Fruit fly (Drosophila melanogaster): Measurements from ENCODE around the gene Noc1.
A peak's percentile ranks its signal among the peaks of the same experiment; 100 is the strongest.

Noc1 gene

dm6 chr3L:11120419-11120958 lies 45.9 kb downstream of the Noc1 start, which contains the start of the genes FoxK and mRpL2 (continued):
- TF ChIP-seq Sry-δ (GFP tag; optimal IDR thresholded peaks at IDR 0.05) (peak; percentile 53), lilli (GFP tag; optimal IDR thresholded peaks at IDR 0.05) (no peak), Ada2b (GFP tag; IDR thresholded peaks at IDR 0.05) (no peak), vnd (GFP tag; IDR thresholded peaks at IDR 0.05; ENCODE audit: partially characterized antibody) (no peak), esg (GFP tag; conservative IDR thresholded peaks at IDR 0.05) (no peak), insv (GFP tag; optimal IDR thresholded peaks at IDR 0.05) (peak in 1 of 2 experiments; percentile 38), CG5953 (GFP tag; IDR thresholded peaks at IDR 0.05) (no peak), Sox102F (GFP tag; optimal IDR thresholded peaks at IDR 0.05) (no peak), CG12236 (GFP tag; optimal IDR thresholded peaks at IDR 0.05) (no peak), Myb (GFP tag; optimal IDR thresholded peaks at IDR 0.05) (peak; percentile 78), CG17361 (GFP tag; IDR thresholded peaks at IDR 0.05) (no peak), CG43689 (GFP tag; IDR thresholded peaks at IDR 0.05) (no peak), fu2 (GFP tag; optimal IDR thresholded peaks at IDR 0.05) (no peak), CG11695 (GFP tag; IDR thresholded peaks at IDR 0.05) (0 out of 3 replicates have a peak, but pooled peaks have one; percentile 21), dysf (GFP tag; IDR thresholded peaks at IDR 0.05) (no peak), CG2202 (tag; optimal IDR thresholded peaks at IDR 0.05) (no peak), Awh (GFP tag; IDR thresholded peaks at IDR 0.05) (no peak), CG14014 (GFP tag; IDR thresholded peaks at IDR 0.05) (0 out of 2 replicates have a peak, but pooled peaks have one; percentile 6), CG15601 (tag; optimal IDR thresholded peaks at IDR 0.05) (no peak), CG4424 (GFP tag; optimal IDR thresholded peaks at IDR 0.05) (no peak), sd (tag; optimal IDR thresholded peaks at IDR 0.05) (no peak), CG10366 (GFP tag; IDR thresholded peaks at IDR 0.05) (no peak), sr (GFP tag; IDR thresholded peaks at IDR 0.05) (no peak), salm (tag; optimal IDR thresholded peaks at IDR 0.05) (no peak), sens-2 (GFP tag; IDR thresholded peaks at IDR 0.05) (no peak), p53 (GFP tag; optimal IDR thresholded peaks at IDR 0.05) (no peak), aop (GFP tag; IDR thresholded peaks at IDR 0.05) (no peak), BEAF-32 (GFP tag; optimal IDR thresholded peaks at IDR 0.05) (peak; percentile 47), CG2712 (tag; optimal IDR thresholded peaks at IDR 0.05) (peak; percentile 34), exex (tag; optimal IDR thresholded peaks at IDR 0.05) (no peak), Pdp1 (GFP tag; optimal IDR thresholded peaks at IDR 0.05) (peak in 1 of 2 experiments; percentile 72), CG32532 (GFP tag; IDR thresholded peaks at IDR 0.05) (no peak), seq (GFP tag; IDR thresholded peaks at IDR 0.05) (no peak), CG14667 (GFP tag; IDR thresholded peaks at IDR 0.05) (no peak), Hmx (GFP tag; optimal IDR thresholded peaks at IDR 0.05) (no peak), Adf1 (GFP tag; IDR thresholded peaks at IDR 0.05) (no peak), C15 (GFP tag; IDR thresholded peaks at IDR 0.05) (no peak), tx (GFP tag; optimal IDR thresholded peaks at IDR 0.05) (no peak), CG30403 (GFP tag; optimal IDR thresholded peaks at IDR 0.05) (no peak), Dip2 (GFP tag; IDR thresholded peaks at IDR 0.05) (no peak), Nf-YA (GFP tag; IDR thresholded peaks at IDR 0.05) (no peak), H2.0 (GFP tag; IDR thresholded peaks at IDR 0.05) (no peak), z (GFP tag; IDR thresholded peaks at IDR 0.05) (no peak), Deaf1 (tag; optimal IDR thresholded peaks at IDR 0.05) (no peak), cas (GFP tag; IDR thresholded peaks at IDR 0.05) (no peak), Hr78 (GFP tag; optimal IDR thresholded peaks at IDR 0.05) (no peak), CG4282 (GFP tag; optimal IDR thresholded peaks at IDR 0.05) (peak; percentile 39), wor (GFP tag; IDR thresholded peaks at IDR 0.05) (no peak), CG2678 (tag; optimal IDR thresholded peaks at IDR 0.05) (no peak), klu (GFP tag; IDR thresholded peaks at IDR 0.05) (no peak), lov (optimal IDR thresholded peaks at IDR 0.05) (peak; percentile 16), lov (GFP tag; IDR thresholded peaks at IDR 0.05) (no peak), CG11456 (GFP tag; IDR thresholded peaks at IDR 0.05) (no peak)
